Worm (Caenorhabditis elegans) whole organism, L1 larva: Measurements from ENCODE around the gene srbc-43.

Source experiments
- ceh-8 ChIP-seq: fragments of 200-800 bp; sonication (Bioruptor generic); optimal IDR thresholded peaks from 2 replicates; lab custom pipeline; 2018; ENCODE audit warnings: mild to moderate bottlenecking, missing genetic modification characterization, moderate library complexity, missing compliant biosample characterization
- egl-27 ChIP-seq, 2 experiments: fragments of 150-350 bp in 1 of 2; sonication (generic microtip); optimal IDR thresholded peaks; 3 replicates each; lab custom pipeline; 2017 to 2018; ENCODE audit warnings: missing biosample characterization in 2 of 2, missing genetic modification characterization in 2 of 2, missing genetic modification reagents in 2 of 2
- elt-3 ChIP-seq, 6 experiments: fragments of 150-350 bp in 1 of 6; sonication (generic microtip); optimal IDR thresholded peaks; 2 replicates each; lab custom pipeline; 2017 to 2018; ENCODE audit warnings: missing biosample characterization in 6 of 6, missing genetic modification characterization in 6 of 6, inconsistent platforms in 1 of 6
- fos-1 ChIP-seq: fragments of 150-350 bp; optimal IDR thresholded peaks from 2 replicates; lab custom pipeline; 2014; ENCODE audit warnings: missing biosample characterization, missing genetic modification characterization
- lsy-2 ChIP-seq, 2 experiments: fragments of 150-350 bp; optimal IDR thresholded peaks; 2 replicates each; lab custom pipeline; 2014; ENCODE audit warnings: missing biosample characterization in 2 of 2, missing genetic modification characterization in 2 of 2
- nhr-19 ChIP-seq: fragments of 200-800 bp; sonication (Bioruptor generic); conservative IDR thresholded peaks from 2 replicates; pipeline ENCODE4 v1.3.6; 2022; ENCODE audit warnings: missing genetic modification characterization, missing compliant biosample characterization
- pqm-1 ChIP-seq: sonication (generic microtip); optimal IDR thresholded peaks from 3 replicates; lab custom pipeline; 2017; ENCODE audit warnings: missing biosample characterization, missing genetic modification characterization
- xbp-1 ChIP-seq: sonication (generic microtip); optimal IDR thresholded peaks from 2 replicates; lab custom pipeline; 2016; ENCODE audit warnings: missing genetic modification characterization, missing compliant biosample characterization
- zag-1 ChIP-seq: fragments of 150-350 bp; optimal IDR thresholded peaks from 2 replicates; lab custom pipeline; 2014; ENCODE audit warnings: missing biosample characterization, missing genetic modification characterization

- no peak for TF ChIP-seq elt-3 (tag; optimal IDR thresholded peaks at IDR 0.05; lab: Kevin White, UChicago)
- TF ChIP-seq egl-27 (tag; optimal IDR thresholded peaks at IDR 0.05; lab: Kevin White, UChicago) = no peak
- TF ChIP-seq nhr-19 = no peak
- TF ChIP-seq pqm-1 (tag; lab: Kevin White, UChicago) = no peak
- TF ChIP-seq fos-1 (tag; lab: Kevin White, UChicago) = no peak
- no peak for TF ChIP-seq zag-1 (tag; lab: Kevin White, UChicago)
- TF ChIP-seq lsy-2 (tag; optimal IDR thresholded peaks at IDR 0.05; lab: Kevin White, UChicago) = no peak
- TF ChIP-seq xbp-1 (tag; lab: Kevin White, UChicago) = no peak
- no peak for TF ChIP-seq ceh-8 (GFP tag; lab: Kevin White, UChicago)
These were observed 45.1 kb upstream of the srbc-43 start, which contains the start of gene C44H9.4 for ce11 chrV:12835388-12835787.
